Fruit fly (Drosophila melanogaster): ENCODE data around the gene dmGlut.

dmGlut gene

dm6 chr2L:12038177-12038581, 10.9 kb downstream of the dmGlut start, which contains the start of gene Tom70:
Tom70 (minus strand) TSS chr2L:12038511.
- TF ChIP-seq CG9948 (tag; optimal IDR thresholded peaks at IDR 0.05) (no peak), gl (tag; optimal IDR thresholded peaks at IDR 0.05) (no peak), Ets98B (GFP tag; IDR thresholded peaks at IDR 0.05) (no peak), CG4496 (GFP tag; IDR thresholded peaks at IDR 0.05) (no peak), Snoo (tag; optimal IDR thresholded peaks at IDR 0.05) (no peak), CG10348 (GFP tag; IDR thresholded peaks at IDR 0.05) (no peak), fd96Ca (GFP tag; IDR thresholded peaks at IDR 0.05) (no peak), CG12605 (GFP tag; IDR thresholded peaks at IDR 0.05) (no peak), EcR (GFP tag; optimal IDR thresholded peaks at IDR 0.05) (no peak), Pif1B (GFP tag; optimal IDR thresholded peaks at IDR 0.05) (no peak), D1 (tag; optimal IDR thresholded peaks at IDR 0.05) (no peak), Pif1A (GFP tag; optimal IDR thresholded peaks at IDR 0.05) (no peak), rn (GFP tag; IDR thresholded peaks at IDR 0.05) (no peak), CG15710 (tag; optimal IDR thresholded peaks at IDR 0.05) (no peak), CG17806 (tag; optimal IDR thresholded peaks at IDR 0.05) (no peak), CG13204 (GFP tag; optimal IDR thresholded peaks at IDR 0.05) (no peak)

- no peak for TF ChIP-seq Pif1A (GFP tag; optimal IDR thresholded peaks at IDR 0.05)
- no peak for TF ChIP-seq CG8301 (tag; optimal IDR thresholded peaks at IDR 0.05)
- no peak for TF ChIP-seq gl (tag; optimal IDR thresholded peaks at IDR 0.05)
- TF ChIP-seq Ets98B (GFP tag; IDR thresholded peaks at IDR 0.05): no peak
- TF ChIP-seq CG12605 (GFP tag; IDR thresholded peaks at IDR 0.05): no peak
- TF ChIP-seq Snoo (tag; optimal IDR thresholded peaks at IDR 0.05): no peak
- no peak for TF ChIP-seq CG14655 (GFP tag; optimal IDR thresholded peaks at IDR 0.05)
- no peak for TF ChIP-seq fd96Ca (GFP tag; IDR thresholded peaks at IDR 0.05)
- no peak for TF ChIP-seq CG17806 (tag; optimal IDR thresholded peaks at IDR 0.05)
- TF ChIP-seq CG32121 (GFP tag; IDR thresholded peaks at IDR 0.05): no peak
- TF ChIP-seq rn (GFP tag; IDR thresholded peaks at IDR 0.05): no peak
- TF ChIP-seq CG9948 (tag; optimal IDR thresholded peaks at IDR 0.05): no peak
Observed at dm6 chr2L:12040510-12040909, 13.3 kb downstream of the dmGlut start, which contains the start of gene CG6766. CG6766 (minus strand) TSS chr2L:12040689.

dm6 chr2L:12044613-12045350, 17.5 kb downstream of the dmGlut start, which contains the start of gene CG6785:
CG6785 (minus strand) TSS chr2L:12045200.
- TF ChIP-seq CG34367 (tag; optimal IDR thresholded peaks at IDR 0.05) (peak; percentile 69), Ets98B (GFP tag; IDR thresholded peaks at IDR 0.05) (peak; percentile 85), fd96Ca (GFP tag; IDR thresholded peaks at IDR 0.05) (peak; percentile 81; the same call in 2 of the 3 replicates), EcR (GFP tag; optimal IDR thresholded peaks at IDR 0.05) (peak; percentile 95), Pif1B (GFP tag; optimal IDR thresholded peaks at IDR 0.05) (peak; percentile 82), CG17806 (tag; optimal IDR thresholded peaks at IDR 0.05) (peak; percentile 78), CG8159 (tag; optimal IDR thresholded peaks at IDR 0.05) (peak; percentile 99), Snoo (tag; optimal IDR thresholded peaks at IDR 0.05) (peak; percentile 71), CG13204 (GFP tag; optimal IDR thresholded peaks at IDR 0.05) (peak; percentile 9), CG12605 (GFP tag; IDR thresholded peaks at IDR 0.05) (peak; percentile 63), rn (GFP tag; IDR thresholded peaks at IDR 0.05) (0 out of 2 replicates have a peak, but pooled peaks have one; percentile 21), CG32121 (GFP tag; IDR thresholded peaks at IDR 0.05) (peak; percentile 80), CG10348 (GFP tag; IDR thresholded peaks at IDR 0.05) (no peak), CG15710 (tag; optimal IDR thresholded peaks at IDR 0.05) (peak; percentile 76), CG8301 (tag; optimal IDR thresholded peaks at IDR 0.05) (peak; percentile 84), Pif1A (GFP tag; optimal IDR thresholded peaks at IDR 0.05) (peak; percentile 90), gl (tag; optimal IDR thresholded peaks at IDR 0.05) (peak; percentile 65), D1 (tag; optimal IDR thresholded peaks at IDR 0.05) (peak; percentile 68), CG14655 (GFP tag; optimal IDR thresholded peaks at IDR 0.05) (no peak), CG4496 (GFP tag; IDR thresholded peaks at IDR 0.05) (peak; percentile 90), CG9948 (tag; optimal IDR thresholded peaks at IDR 0.05) (peak; percentile 60)

dm6 chr2L:12045578-12045940, 18.3 kb downstream of the dmGlut start:
- TF ChIP-seq CG4496 (GFP tag; IDR thresholded peaks at IDR 0.05): no peak
- no peak for TF ChIP-seq CG14655 (GFP tag; optimal IDR thresholded peaks at IDR 0.05)
- no peak for TF ChIP-seq CG8159 (tag; optimal IDR thresholded peaks at IDR 0.05)
- no peak for TF ChIP-seq CG17806 (tag; optimal IDR thresholded peaks at IDR 0.05)
- TF ChIP-seq Pif1A (GFP tag; optimal IDR thresholded peaks at IDR 0.05): no peak
- no peak for TF ChIP-seq Pif1B (GFP tag; optimal IDR thresholded peaks at IDR 0.05)
- no peak for TF ChIP-seq gl (tag; optimal IDR thresholded peaks at IDR 0.05)
- no peak for TF ChIP-seq CG13204 (GFP tag; optimal IDR thresholded peaks at IDR 0.05)
- TF ChIP-seq D1 (tag; optimal IDR thresholded peaks at IDR 0.05): no peak
- no peak for TF ChIP-seq rn (GFP tag; IDR thresholded peaks at IDR 0.05)
- TF ChIP-seq CG9948 (tag; optimal IDR thresholded peaks at IDR 0.05): no peak
- no peak for TF ChIP-seq Ets98B (GFP tag; IDR thresholded peaks at IDR 0.05)
- no peak for TF ChIP-seq CG10348 (GFP tag; IDR thresholded peaks at IDR 0.05)

dm6 chr2L:12045941-12046855, 19.0 kb downstream of the dmGlut start, which contains the start of gene CG6770:
CG6770 (minus strand) TSS chr2L:12046118.
- peak; percentile 72 for TF ChIP-seq CG9948 (tag; optimal IDR thresholded peaks at IDR 0.05)
- TF ChIP-seq CG12605 (GFP tag; IDR thresholded peaks at IDR 0.05): peak; percentile 90
- TF ChIP-seq CG8159 (tag; optimal IDR thresholded peaks at IDR 0.05): peak; percentile 88
- peak; percentile 84 for TF ChIP-seq Pif1B (GFP tag; optimal IDR thresholded peaks at IDR 0.05)
- peak; percentile 74 for TF ChIP-seq rn (GFP tag; IDR thresholded peaks at IDR 0.05)
- peak; percentile 86 for TF ChIP-seq Pif1A (GFP tag; optimal IDR thresholded peaks at IDR 0.05)
- peak; percentile 92 for TF ChIP-seq CG4496 (GFP tag; IDR thresholded peaks at IDR 0.05)
- TF ChIP-seq CG13204 (GFP tag; optimal IDR thresholded peaks at IDR 0.05): peak; percentile 39
- peak; percentile 20 for TF ChIP-seq gl (tag; optimal IDR thresholded peaks at IDR 0.05)
- peak; percentile 89 for TF ChIP-seq Ets98B (GFP tag; IDR thresholded peaks at IDR 0.05)
- peak; percentile 80 for TF ChIP-seq CG17806 (tag; optimal IDR thresholded peaks at IDR 0.05)
- peak; percentile 92 for TF ChIP-seq Snoo (tag; optimal IDR thresholded peaks at IDR 0.05)
- peak; percentile 53 for TF ChIP-seq D1 (tag; optimal IDR thresholded peaks at IDR 0.05)
- peak; percentile 73 for TF ChIP-seq CG34367 (tag; optimal IDR thresholded peaks at IDR 0.05)
- peak; percentile 72 for TF ChIP-seq CG8301 (tag; optimal IDR thresholded peaks at IDR 0.05)
- peak; percentile 86 for TF ChIP-seq fd96Ca (GFP tag; IDR thresholded peaks at IDR 0.05)
- peak; percentile 86 for TF ChIP-seq CG32121 (GFP tag; IDR thresholded peaks at IDR 0.05)
- peak; percentile 86 for TF ChIP-seq CG15710 (tag; optimal IDR thresholded peaks at IDR 0.05)
- TF ChIP-seq CG14655 (GFP tag; optimal IDR thresholded peaks at IDR 0.05): peak; percentile 80
- TF ChIP-seq EcR (GFP tag; optimal IDR thresholded peaks at IDR 0.05): peak; percentile 72
- TF ChIP-seq CG10348 (GFP tag; IDR thresholded peaks at IDR 0.05): no peak

All from whole organism, pupa.